Worm (Caenorhabditis elegans) whole organism, L3 larva: ENCODE measurements around the gene irg-6.

ENCODE experiments used
- ceh-82 ChIP-seq: fragments of 150-350 bp; optimal IDR thresholded peaks from 2 replicates; lab custom pipeline; 2014; ENCODE audit warnings: missing biosample characterization, missing genetic modification characterization
- fos-1 ChIP-seq: fragments of 150-350 bp; optimal IDR thresholded peaks from 2 replicates; lab custom pipeline; 2014; ENCODE audit warnings: missing biosample characterization, missing genetic modification characterization
- lin-15B ChIP-seq: fragments of 150-350 bp; optimal IDR thresholded peaks from 2 replicates; lab custom pipeline; 2014; ENCODE audit warnings: missing biosample characterization, missing genetic modification characterization
- lin-39 ChIP-seq: fragments of 150-350 bp; optimal IDR thresholded peaks from 2 replicates; lab custom pipeline; 2018; ENCODE audit warnings: missing biosample characterization, missing genetic modification reagents, missing genetic modification characterization
- mdl-1 ChIP-seq: fragments of 150-350 bp; optimal IDR thresholded peaks from 2 replicates; lab custom pipeline; 2014; ENCODE audit warnings: missing biosample characterization, missing genetic modification characterization
- mml-1 ChIP-seq: fragments of 150-350 bp; sonication (generic microtip); optimal IDR thresholded peaks from 3 replicates; lab custom pipeline; 2014; ENCODE audit warnings: missing biosample characterization, missing genetic modification characterization
- nhr-11 ChIP-seq: fragments of 150-350 bp; optimal IDR thresholded peaks from 2 replicates; lab custom pipeline; 2014; ENCODE audit warnings: missing biosample characterization, missing genetic modification characterization
- snpc-4 ChIP-seq: fragments of 150-350 bp; optimal IDR thresholded peaks from 2 replicates; lab custom pipeline; 2014; ENCODE audit warnings: missing biosample characterization, missing genetic modification characterization
- unc-62 ChIP-seq: fragments of 150-350 bp; sonication (generic microtip); optimal IDR thresholded peaks from 4 replicates; lab custom pipeline; 2014; ENCODE audit warnings: missing biosample characterization, missing genetic modification reagents, missing genetic modification characterization
- ztf-11 ChIP-seq: fragments of 150-350 bp; optimal IDR thresholded peaks from 2 replicates; lab custom pipeline; 2014; ENCODE audit warnings: missing biosample characterization, missing genetic modification characterization

ce11 chrIV:12883190-12883589 is 31.6 kb downstream of the irg-6 start, which contains the start of gene ZK896.4:
- TF ChIP-seq snpc-4 (no peak), nhr-11 (tag; lab: Kevin White, UChicago) (no peak), mdl-1 (tag; lab: Kevin White, UChicago) (no peak), lin-39 (no peak), ztf-11 (tag; lab: Kevin White, UChicago) (no peak), mml-1 (tag; lab: Kevin White, UChicago) (no peak), unc-62 (GFP tag; lab: Kevin White, UChicago) (no peak), ceh-82 (tag; lab: Kevin White, UChicago) (no peak), fos-1 (tag; lab: Kevin White, UChicago) (no peak), lin-15B (no peak)
